Fruit fly (Drosophila melanogaster) S2 (cell line): ENCODE results near the gene CG8004.

Experiments
- CG8478 ChIP-seq: fragments of >200 bp; optimal IDR thresholded peaks from 2 replicates; lab custom pipeline; 2018
- CTCF ChIP-seq, 2 experiments: fragments of >200 bp; optimal IDR thresholded peaks; 2 replicates each; lab custom pipeline; 2018

DNA sequence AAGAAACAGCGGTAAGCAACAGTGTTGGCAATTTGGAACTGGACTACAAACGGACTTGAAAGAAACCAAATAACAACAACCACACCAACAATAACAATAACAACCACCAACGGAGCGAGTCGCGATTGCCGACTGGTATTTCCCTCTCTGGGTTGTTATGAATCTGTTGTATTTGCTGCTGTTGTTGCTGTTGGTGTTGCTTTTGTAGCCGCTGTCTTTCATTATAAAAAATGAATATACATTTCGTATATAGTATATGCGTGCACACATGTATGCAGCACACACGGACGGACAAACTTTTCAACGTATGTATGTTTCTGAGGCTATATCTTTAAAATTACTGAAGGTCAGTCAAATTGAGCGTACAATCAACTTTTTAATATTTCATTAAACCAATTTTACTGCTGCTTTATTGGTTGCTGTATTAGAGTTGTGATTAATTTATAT is 24.9 kb downstream of the CG8004 start:
- TF ChIP-seq CTCF (optimal IDR thresholded peaks at IDR 0.05; lab: Kevin White, UChicago), result no peak
- no peak for TF ChIP-seq CG8478 (lab: Kevin White, UChicago)
